Worm (Caenorhabditis elegans) whole organism, late embryonic: ENCODE measurements around the gene cht-5.
A peak's percentile ranks its signal among the peaks of the same experiment; 100 is the strongest.

Experiments used
- F13H6.1 ChIP-seq: sonication (generic microtip); optimal IDR thresholded peaks from 2 replicates; lab custom pipeline; 2016; ENCODE audit warnings: missing genetic modification characterization, missing compliant biosample characterization
- K02D7.2 ChIP-seq: sonication (generic microtip); optimal IDR thresholded peaks from 2 replicates; lab custom pipeline; 2017; ENCODE audit warnings: mild to moderate bottlenecking, missing genetic modification characterization, missing compliant biosample characterization
- ama-1 ChIP-seq: fragments of 150-350 bp; optimal IDR thresholded peaks from 2 replicates; lab custom pipeline; 2014
- ceh-18 ChIP-seq: sonication (generic microtip); optimal IDR thresholded peaks from 2 replicates; lab custom pipeline; 2016; ENCODE audit warnings: missing genetic modification characterization, missing compliant biosample characterization
- ceh-19 ChIP-seq: fragments of 200-800 bp; sonication (Bioruptor generic); optimal IDR thresholded peaks from 2 replicates; lab custom pipeline; 2018; ENCODE audit warnings: mild to moderate bottlenecking, missing genetic modification characterization, missing compliant biosample characterization
- ceh-2 ChIP-seq: sonication (generic microtip); optimal IDR thresholded peaks from 2 replicates; lab custom pipeline; 2016; ENCODE audit warnings: missing genotype, missing genetic modification characterization, missing compliant biosample characterization
- ceh-30 ChIP-seq: fragments of 150-350 bp; optimal IDR thresholded peaks from 2 replicates; lab custom pipeline; 2014; ENCODE audit warnings: missing biosample characterization, missing genetic modification characterization
- ceh-48 ChIP-seq: sonication (generic microtip); optimal IDR thresholded peaks from 2 replicates; lab custom pipeline; 2016; ENCODE audit warnings: missing genetic modification characterization, inconsistent platforms, missing compliant biosample characterization
- ceh-6 ChIP-seq: fragments of 200-800 bp; sonication (Bioruptor generic); optimal IDR thresholded peaks from 2 replicates; lab custom pipeline; 2018; ENCODE audit warnings: mild to moderate bottlenecking, missing genetic modification characterization, missing compliant biosample characterization
- ceh-9 ChIP-seq: sonication (generic microtip); optimal IDR thresholded peaks from 2 replicates; lab custom pipeline; 2016; ENCODE audit warnings: mild to moderate bottlenecking, missing genetic modification characterization, inconsistent platforms, missing compliant biosample characterization
- che-1 ChIP-seq: sonication (generic microtip); optimal IDR thresholded peaks from 2 replicates; lab custom pipeline; 2016; ENCODE audit warnings: mild to moderate bottlenecking, missing genetic modification characterization, missing compliant biosample characterization
- dmd-4 ChIP-seq: sonication (generic microtip); optimal IDR thresholded peaks from 2 replicates; lab custom pipeline; 2016; ENCODE audit warnings: borderline replicate concordance, missing genetic modification characterization, missing compliant biosample characterization
- dve-1 ChIP-seq: sonication (generic microtip); optimal IDR thresholded peaks from 2 replicates; lab custom pipeline; 2017; ENCODE audit warnings: antibody characterized with exemption, mild to moderate bottlenecking, missing genetic modification characterization, missing compliant biosample characterization
- elt-4 ChIP-seq: sonication (generic microtip); optimal IDR thresholded peaks from 2 replicates; lab custom pipeline; 2016; ENCODE audit warnings: missing genetic modification characterization, missing compliant biosample characterization
- fax-1 ChIP-seq: sonication (generic microtip); optimal IDR thresholded peaks from 2 replicates; lab custom pipeline; 2016; ENCODE audit warnings: missing genotype, missing genetic modification characterization, missing compliant biosample characterization
- gmeb-2 ChIP-seq: sonication (generic microtip); optimal IDR thresholded peaks from 2 replicates; lab custom pipeline; 2016; ENCODE audit warnings: missing genetic modification characterization, inconsistent platforms, missing compliant biosample characterization
- hlh-13 ChIP-seq: fragments of 200-800 bp; sonication (Bioruptor generic); optimal IDR thresholded peaks from 2 replicates; lab custom pipeline; 2018; ENCODE audit warnings: mild to moderate bottlenecking, missing genetic modification characterization, missing compliant biosample characterization
- hlh-15 ChIP-seq: sonication (generic microtip); optimal IDR thresholded peaks from 2 replicates; lab custom pipeline; 2016; ENCODE audit warnings: missing genetic modification characterization, missing compliant biosample characterization
- lin-11 ChIP-seq: fragments of 200-800 bp; sonication (Bioruptor generic); optimal IDR thresholded peaks from 2 replicates; lab custom pipeline; 2018; ENCODE audit warnings: mild to moderate bottlenecking, missing genetic modification characterization, missing compliant biosample characterization
- mec-3 ChIP-seq: sonication (generic microtip); optimal IDR thresholded peaks from 2 replicates; lab custom pipeline; 2016; ENCODE audit warnings: borderline replicate concordance, missing genetic modification characterization, missing compliant biosample characterization
- nfya-1 ChIP-seq: sonication (generic microtip); optimal IDR thresholded peaks from 2 replicates; lab custom pipeline; 2017; ENCODE audit warnings: missing genetic modification characterization, mild to moderate bottlenecking, missing compliant biosample characterization, antibody characterized with exemption, moderate library complexity
- odd-2 ChIP-seq: sonication (generic microtip); optimal IDR thresholded peaks from 2 replicates; lab custom pipeline; 2017; ENCODE audit warnings: antibody characterized with exemption, mild to moderate bottlenecking, missing genetic modification characterization, missing compliant biosample characterization
- pat-9 ChIP-seq: fragments of 200-800 bp; sonication (Bioruptor generic); optimal IDR thresholded peaks from 2 replicates; lab custom pipeline; 2018; ENCODE audit warnings: mild to moderate bottlenecking, missing genetic modification characterization, moderate library complexity, missing compliant biosample characterization
- pha-4 ChIP-seq: fragments of 150-350 bp; optimal IDR thresholded peaks from 2 replicates; lab custom pipeline; 2018; ENCODE audit warnings: missing biosample characterization, missing genetic modification reagents, missing genetic modification characterization
- ref-2 ChIP-seq: sonication (generic microtip); optimal IDR thresholded peaks from 2 replicates; lab custom pipeline; 2016; ENCODE audit warnings: missing genetic modification characterization, missing compliant biosample characterization
- rnt-1 ChIP-seq: sonication (generic microtip); optimal IDR thresholded peaks from 2 replicates; lab custom pipeline; 2016; ENCODE audit warnings: missing genetic modification characterization, missing compliant biosample characterization
- sox-4 ChIP-seq: sonication (generic microtip); optimal IDR thresholded peaks from 2 replicates; lab custom pipeline; 2017; ENCODE audit warnings: mild to moderate bottlenecking, missing genetic modification characterization, inconsistent platforms, missing compliant biosample characterization
- syd-9 ChIP-seq: sonication (generic microtip); optimal IDR thresholded peaks from 2 replicates; lab custom pipeline; 2016; ENCODE audit warnings: mild to moderate bottlenecking, missing genetic modification characterization, moderate library complexity, missing compliant biosample characterization
- tbx-7 ChIP-seq: sonication (generic microtip); optimal IDR thresholded peaks from 2 replicates; lab custom pipeline; 2016; ENCODE audit warnings: missing genotype, missing genetic modification characterization, missing compliant biosample characterization
- unc-42 ChIP-seq: sonication (generic microtip); optimal IDR thresholded peaks from 2 replicates; lab custom pipeline; 2016; ENCODE audit warnings: missing genotype, missing genetic modification characterization, missing compliant biosample characterization
- unc-55 ChIP-seq: sonication (generic microtip); optimal IDR thresholded peaks from 2 replicates; lab custom pipeline; 2017; ENCODE audit warnings: missing biosample characterization, missing genetic modification reagents, missing genetic modification characterization
- unc-86 ChIP-seq: sonication (generic microtip); optimal IDR thresholded peaks from 2 replicates; lab custom pipeline; 2016; ENCODE audit warnings: missing genetic modification characterization, missing compliant biosample characterization
- zip-5 ChIP-seq: sonication (generic microtip); optimal IDR thresholded peaks from 2 replicates; lab custom pipeline; 2016; ENCODE audit warnings: missing genetic modification characterization, missing compliant biosample characterization

The cht-5 gene

ce11 chrV:10072721-10073120 is 41.7 kb upstream of the cht-5 start:
- TF ChIP-seq elt-4 (tag; lab: Kevin White, UChicago): no peak
- no peak for TF ChIP-seq dve-1
- no peak for TF ChIP-seq unc-86 (tag; lab: Kevin White, UChicago)
- TF ChIP-seq fax-1: no peak
- no peak for TF ChIP-seq ceh-19
- no peak for TF ChIP-seq hlh-15 (tag; lab: Kevin White, UChicago)
- TF ChIP-seq pha-4 (tag; lab: Kevin White, UChicago): no peak
- no peak for TF ChIP-seq ama-1 (lab: Kevin White, UChicago)
- no peak for TF ChIP-seq che-1 (tag; lab: Kevin White, UChicago)
- TF ChIP-seq zip-5 (tag; lab: Kevin White, UChicago): no peak
- TF ChIP-seq ceh-6: no peak
- TF ChIP-seq syd-9: no peak
- no peak for TF ChIP-seq ceh-30 (tag; lab: Kevin White, UChicago)
- TF ChIP-seq sox-4 (tag; lab: Kevin White, UChicago): no peak
- no peak for TF ChIP-seq unc-42 (tag; lab: Kevin White, UChicago)
- TF ChIP-seq F13H6.1 (tag; lab: Kevin White, UChicago): no peak
- TF ChIP-seq, all 69 proteins: peak for 0

ce11 chrV:10073793-10074192 is 40.6 kb upstream of the cht-5 start, which contains the start of gene F57A8.6:
Gene F57A8.6, minus strand, starts transcription at chrV:10073893.
- no peak for TF ChIP-seq ceh-48

DNA sequence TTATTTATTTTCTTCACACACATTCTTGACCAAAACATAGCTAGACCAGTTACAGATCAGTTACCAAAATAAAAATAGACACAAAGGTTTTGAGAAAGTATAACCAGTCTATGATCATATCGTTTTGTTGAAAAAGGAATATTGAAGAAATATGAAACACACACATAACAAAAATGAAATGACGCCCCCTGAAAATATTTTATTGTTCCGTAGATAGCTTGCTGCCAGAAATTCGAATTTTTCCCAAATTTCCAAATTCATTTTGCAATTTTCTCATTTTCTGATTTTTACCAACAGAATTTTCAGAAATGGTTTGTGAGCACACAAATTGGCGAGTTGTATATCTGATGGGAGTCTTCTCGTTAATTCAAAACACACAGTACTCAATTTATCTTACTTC is 39.0 kb upstream of the cht-5 start, which contains the start of gene F57A8.7:
F57A8.7 (plus strand) TSS at position 301 of the 400 bp plus-strand sequence.
- no peak for TF ChIP-seq ceh-18 (tag; lab: Kevin White, UChicago)
- TF ChIP-seq ref-2 (tag; lab: Kevin White, UChicago): no peak
- no peak for TF ChIP-seq dmd-4 (tag; lab: Kevin White, UChicago)
- TF ChIP-seq rnt-1 (tag; lab: Kevin White, UChicago): no peak
- TF ChIP-seq gmeb-2: no peak
- no peak for TF ChIP-seq mec-3 (tag; lab: Kevin White, UChicago)
- TF ChIP-seq che-1 (tag; lab: Kevin White, UChicago): no peak
- no peak for TF ChIP-seq pat-9 (tag; lab: Kevin White, UChicago)
- TF ChIP-seq hlh-13: no peak
- TF ChIP-seq odd-2: no peak
- TF ChIP-seq nfya-1 (tag; lab: Kevin White, UChicago): no peak
- TF ChIP-seq unc-55 (GFP tag; lab: Kevin White, UChicago): no peak
- TF ChIP-seq lin-11 (tag; lab: Kevin White, UChicago): no peak

ce11 chrV:10078244-10078643 is 36.2 kb upstream of the cht-5 start, which contains the start of gene R04B5.1:
Gene R04B5.1, minus strand, starts transcription at chrV:10078344.
- TF ChIP-seq gmeb-2 (no peak), lin-11 (tag; lab: Kevin White, UChicago) (no peak)

DNA sequence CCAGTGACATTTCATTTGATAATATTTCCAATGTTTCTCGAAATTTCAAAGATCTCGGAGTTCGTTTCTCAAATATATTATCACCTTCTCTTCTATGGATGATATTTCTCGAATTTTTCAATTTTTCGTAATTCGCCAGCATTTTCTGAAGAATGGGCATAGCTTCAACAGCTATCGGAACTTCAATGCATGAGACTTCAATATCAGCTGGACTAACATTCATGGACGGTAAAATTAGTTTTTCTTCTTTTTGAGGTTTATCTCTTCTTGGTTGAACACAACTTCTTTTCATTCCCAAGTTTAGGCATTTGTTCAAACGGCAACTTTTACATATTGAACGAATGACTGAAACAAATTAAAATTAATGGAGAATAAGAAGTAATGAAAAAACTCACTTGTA is 33.5 kb upstream of the cht-5 start:
- TF ChIP-seq nfya-1 (tag; lab: Kevin White, UChicago): no peak
- TF ChIP-seq tbx-7: no peak
- no peak for TF ChIP-seq odd-2
- TF ChIP-seq gmeb-2: no peak
- TF ChIP-seq dve-1: no peak
- no peak for TF ChIP-seq elt-4 (tag; lab: Kevin White, UChicago)
- TF ChIP-seq unc-55 (GFP tag; lab: Kevin White, UChicago): no peak
- no peak for TF ChIP-seq ceh-9 (tag; lab: Kevin White, UChicago)
- TF ChIP-seq ceh-2 (tag; lab: Kevin White, UChicago): no peak
- no peak for TF ChIP-seq K02D7.2 (tag; lab: Kevin White, UChicago)
- no peak for TF ChIP-seq hlh-13

- no peak for TF ChIP-seq ceh-18 (tag; lab: Kevin White, UChicago)
- peak; percentile 51 for TF ChIP-seq ceh-30 (tag; lab: Kevin White, UChicago)
Observed at ce11 chrV:10081636-10082035, 32.8 kb upstream of the cht-5 start, which contains the start of gene nhr-205. Gene nhr-205, minus strand, starts transcription at chrV:10081776.
